Fruit fly (Drosophila melanogaster) whole organism, prepupa: ENCODE data around the gene ppk20.

Source experiments
- CG15336 ChIP-seq: fragments of 200-800 bp; sonication (Bioruptor generic); IDR thresholded peaks from 2 replicates; pipeline ENCODE4 v1.3.6; 2022; ENCODE audit warnings: missing biosample characterization, missing genetic modification characterization
- CG6163 ChIP-seq: fragments of 200-800 bp; sonication (Bioruptor generic); IDR thresholded peaks from 3 replicates; pipeline ENCODE4 v1.3.6; 2022; ENCODE audit warnings: missing biosample characterization, missing genetic modification characterization
- Sox102F ChIP-seq: fragments of 200-800 bp; sonication (Bioruptor generic); optimal IDR thresholded peaks from 2 replicates; lab custom pipeline; 2016; ENCODE audit warnings: missing biosample characterization, mild to moderate bottlenecking, missing genetic modification characterization
- Sox15 ChIP-seq: fragments of 200-800 bp; sonication (Bioruptor generic); optimal IDR thresholded peaks from 3 replicates; lab custom pipeline; 2016; ENCODE audit warnings: missing biosample characterization, missing genetic modification characterization
- cyc ChIP-seq: fragments of 200-800 bp; sonication (Bioruptor generic); optimal IDR thresholded peaks from 3 replicates; lab custom pipeline; 2016; ENCODE audit warnings: missing biosample characterization, missing genetic modification characterization
- dac ChIP-seq: fragments of 200-800 bp; sonication (Bioruptor generic); optimal IDR thresholded peaks from 2 replicates; lab custom pipeline; 2017; ENCODE audit warnings: missing biosample characterization, mild to moderate bottlenecking, missing genetic modification characterization
- spab ChIP-seq: fragments of 200-800 bp; sonication (Bioruptor generic); optimal IDR thresholded peaks from 2 replicates; lab custom pipeline; 2017; ENCODE audit warnings: missing biosample characterization, mild to moderate bottlenecking, missing genetic modification characterization, missing genetic modification reagents

DNA sequence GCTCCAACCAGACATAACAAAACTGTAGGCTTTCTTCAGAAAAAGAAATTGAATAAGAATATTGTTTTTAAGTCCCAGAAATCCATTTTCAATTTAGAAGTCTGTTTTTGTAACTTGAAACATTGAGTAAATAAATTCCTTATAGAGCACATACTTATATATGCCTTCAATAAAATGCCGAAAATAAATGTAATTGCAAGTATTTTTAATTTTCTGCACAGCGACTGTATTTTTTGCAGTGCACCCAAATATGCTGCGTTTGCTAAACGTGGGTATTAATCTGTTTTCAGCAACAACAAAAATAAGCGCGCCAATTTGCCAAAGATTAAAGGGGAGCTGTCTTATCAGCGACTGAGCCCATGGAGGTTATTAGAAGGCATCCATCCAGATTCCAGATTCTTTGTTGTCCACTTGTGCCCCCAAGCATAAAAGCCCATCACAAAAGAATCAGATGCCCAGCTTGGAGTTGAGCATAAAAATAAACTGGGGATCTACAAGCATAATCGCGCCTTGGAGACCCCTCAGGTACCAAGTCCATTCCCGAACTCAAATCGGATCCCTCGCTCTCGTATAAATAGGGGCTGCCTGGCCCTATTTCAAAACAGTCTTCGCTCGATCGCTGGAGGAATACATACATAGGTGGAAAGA lies 2.5 kb upstream of the ppk20 start, which contains the start of gene Obp99a:
- TF ChIP-seq CG6163 (no peak), spab (GFP tag; lab: Kevin White, UChicago) (no peak), cyc (no peak), CG15336 (GFP tag; lab: Robert Waterston, UW) (no peak), Sox15 (GFP tag; lab: Kevin White, UChicago) (no peak), dac (no peak), Sox102F (GFP tag; lab: Kevin White, UChicago) (no peak)
